Fruit fly (Drosophila melanogaster): Measurements from ENCODE around the gene eIF4E4.
A peak's percentile ranks its signal among the peaks of the same experiment; 100 is the strongest.

The eIF4E4 gene

DNA sequence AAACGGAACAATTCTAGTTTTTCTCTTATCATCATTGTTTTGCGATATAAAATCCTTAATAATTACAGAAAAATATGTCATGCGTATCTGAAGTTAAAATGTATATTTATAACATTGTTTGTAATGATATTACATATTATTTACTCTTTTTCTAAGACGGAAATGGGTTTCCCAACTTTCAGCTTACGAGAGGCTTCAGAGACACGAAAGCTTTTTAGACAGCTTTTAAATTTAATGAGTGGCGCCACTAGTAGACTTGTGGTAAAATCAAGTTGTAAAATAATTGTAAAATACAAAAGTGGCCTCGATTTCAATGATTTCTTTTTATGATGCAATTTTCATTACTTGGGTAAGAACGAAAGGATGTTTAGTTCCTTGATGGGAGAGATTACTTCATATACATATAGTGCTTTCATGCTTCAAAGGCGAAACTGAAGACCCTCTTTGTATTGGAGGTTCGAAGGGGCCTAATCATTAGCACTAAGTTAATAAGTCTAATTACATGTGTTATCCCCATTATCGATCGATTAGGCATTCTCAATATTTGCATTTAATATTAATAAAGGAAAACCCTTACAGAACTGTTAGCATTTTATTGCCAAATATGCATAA lies 43.7 kb upstream of the eIF4E4 start (continued):
- TF ChIP-seq CG16815 (GFP tag; optimal IDR thresholded peaks at IDR 0.05): peak; percentile 30
- peak; percentile 12 for TF ChIP-seq CG8924 (tag; optimal IDR thresholded peaks at IDR 0.05)
- peak; percentile 81 for TF ChIP-seq CG3726 (GFP tag; IDR thresholded peaks at IDR 0.05)
- no peak for TF ChIP-seq Doc3 (GFP tag; IDR thresholded peaks at IDR 0.05; ENCODE audit: partially characterized antibody)
- no peak for TF ChIP-seq abd-A (tag; optimal IDR thresholded peaks at IDR 0.05)
- peak; percentile 69 for TF ChIP-seq CG3995 (GFP tag; optimal IDR thresholded peaks at IDR 0.05)
- peak; percentile 70; the same call in 1 of the 2 replicates for TF ChIP-seq toy (GFP tag; IDR thresholded peaks at IDR 0.05)
- peak; percentile 90 for TF ChIP-seq CG18619 (GFP tag; optimal IDR thresholded peaks at IDR 0.05)
- peak; percentile 83; the same call in 2 of the 3 replicates for TF ChIP-seq gce (GFP tag; IDR thresholded peaks at IDR 0.05)
- peak; percentile 18 for TF ChIP-seq CHES-1-like (GFP tag; optimal IDR thresholded peaks at IDR 0.05)
- TF ChIP-seq CG1647 (GFP tag; optimal IDR thresholded peaks at IDR 0.05): peak; percentile 90
- TF ChIP-seq Max (GFP tag; optimal IDR thresholded peaks at IDR 0.05): peak; percentile 76
- peak; percentile 58 for TF ChIP-seq nmo (GFP tag; optimal IDR thresholded peaks at IDR 0.05)
- TF ChIP-seq CG10543 (GFP tag; optimal IDR thresholded peaks at IDR 0.05): peak; percentile 70
- TF ChIP-seq tin (GFP tag; optimal IDR thresholded peaks at IDR 0.05): peak; percentile 83
- TF ChIP-seq CG8281 (tag; optimal IDR thresholded peaks at IDR 0.05): peak; percentile 76
- peak; percentile 79 for TF ChIP-seq CG6683 (GFP tag; optimal IDR thresholded peaks at IDR 0.05)
- TF ChIP-seq CG11504 (tag; optimal IDR thresholded peaks at IDR 0.05): peak; percentile 74
- peak; percentile 64 for TF ChIP-seq sisA (GFP tag; IDR thresholded peaks at IDR 0.05)
- peak; percentile 72 for TF ChIP-seq CG2678 (tag; optimal IDR thresholded peaks at IDR 0.05)
- TF ChIP-seq CG10431 (GFP tag; optimal IDR thresholded peaks at IDR 0.05): peak; percentile 62
- TF ChIP-seq zfh1 (GFP tag; IDR thresholded peaks at IDR 0.05): peak; percentile 89
- peak; percentile 65 for TF ChIP-seq CG9215 (GFP tag; IDR thresholded peaks at IDR 0.05)
- peak; percentile 63 for TF ChIP-seq grn (GFP tag; optimal IDR thresholded peaks at IDR 0.05)
- peak; percentile 58 for TF ChIP-seq CG16863 (GFP tag; optimal IDR thresholded peaks at IDR 0.05)
- peak; percentile 48 for TF ChIP-seq ems (GFP tag; optimal IDR thresholded peaks at IDR 0.05)
- TF ChIP-seq unc-4 (GFP tag; IDR thresholded peaks at IDR 0.05; ENCODE audit: partially characterized antibody): no peak
- TF ChIP-seq ssp (GFP tag; IDR thresholded peaks at IDR 0.05): peak; percentile 33; the same call in 1 of the 2 replicates
- peak; percentile 79 for TF ChIP-seq CG17612 (GFP tag; IDR thresholded peaks at IDR 0.05)
- TF ChIP-seq CG17385 (GFP tag; optimal IDR thresholded peaks at IDR 0.05): peak; percentile 82
- peak; percentile 83 for TF ChIP-seq Antp (GFP tag; optimal IDR thresholded peaks at IDR 0.05)
- peak; percentile 35; the same call in 1 of the 2 replicates for TF ChIP-seq esg (GFP tag; conservative IDR thresholded peaks at IDR 0.05)
- peak; percentile 71 for TF ChIP-seq CG9437 (GFP tag; optimal IDR thresholded peaks at IDR 0.05)
- peak; percentile 26 for TF ChIP-seq CG9609 (GFP tag; optimal IDR thresholded peaks at IDR 0.05)
- TF ChIP-seq Mad (GFP tag; optimal IDR thresholded peaks at IDR 0.05): peak; percentile 53
- peak; percentile 75 for TF ChIP-seq CG17802 (tag; optimal IDR thresholded peaks at IDR 0.05)
- TF ChIP-seq CG2875 (GFP tag; optimal IDR thresholded peaks at IDR 0.05): peak; percentile 87
- peak in 1 of 2 experiments; percentile 75 for TF ChIP-seq bsh (GFP tag; optimal IDR thresholded peaks at IDR 0.05)
- TF ChIP-seq sug (tag; optimal IDR thresholded peaks at IDR 0.05): peak; percentile 78
- TF ChIP-seq CG7987 (GFP tag; optimal IDR thresholded peaks at IDR 0.05): peak; percentile 96
- peak; percentile 93 for TF ChIP-seq Fer1 (GFP tag; optimal IDR thresholded peaks at IDR 0.05)
- no peak for TF ChIP-seq oc (tag; optimal IDR thresholded peaks at IDR 0.05)
- peak; percentile 69 for TF ChIP-seq CG8290 (GFP tag; optimal IDR thresholded peaks at IDR 0.05)
- peak in 1 of 2 experiments; percentile 82 for TF ChIP-seq CG8290 (tag; optimal IDR thresholded peaks at IDR 0.05)
- TF ChIP-seq Dll (GFP tag; IDR thresholded peaks at IDR 0.05; ENCODE audit: partially characterized antibody): no peak
- TF ChIP-seq Dek (tag; optimal IDR thresholded peaks at IDR 0.05): peak; percentile 88
- peak; percentile 84 for TF ChIP-seq HLH3B (GFP tag; IDR thresholded peaks at IDR 0.05)
- TF ChIP-seq Myb (GFP tag; optimal IDR thresholded peaks at IDR 0.05): peak; percentile 43
- TF ChIP-seq Kr (GFP tag; optimal IDR thresholded peaks at IDR 0.05): no peak

All from whole organism, embryonic.